Fruit fly (Drosophila melanogaster) whole organism, embryonic: Measurements from ENCODE around the gene CG2533.

Experiments
- Adf1 ChIP-seq: fragments of 200-800 bp; sonication (Bioruptor generic); IDR thresholded peaks from 2 replicates; pipeline ENCODE4 v1.3.6; 2022; ENCODE audit warnings: missing biosample characterization, missing genetic modification characterization
- Antp ChIP-seq: fragments of 200-800 bp; sonication (Bioruptor generic); optimal IDR thresholded peaks from 3 replicates; lab custom pipeline; 2016; ENCODE audit warnings: missing biosample characterization, missing genetic modification characterization
- B-H1 ChIP-seq: fragments of 200-800 bp; sonication (Bioruptor generic); IDR thresholded peaks from 3 replicates; pipeline ENCODE4 v1.3.6; 2022; ENCODE audit warnings: missing biosample characterization, missing genetic modification characterization
- CG10267 ChIP-seq: fragments of 200-800 bp; sonication (Bioruptor generic); optimal IDR thresholded peaks from 2 replicates; lab custom pipeline; 2018; ENCODE audit warnings: missing biosample characterization, mild to moderate bottlenecking, missing genetic modification characterization, moderate library complexity
- CG11247 ChIP-seq: fragments of 200-800 bp; sonication (Bioruptor generic); IDR thresholded peaks from 2 replicates; pipeline ENCODE4 v1.3.6; 2022; ENCODE audit warnings: missing biosample characterization, missing genetic modification characterization
- CG11723 ChIP-seq: fragments of 200-800 bp; sonication (Bioruptor generic); optimal IDR thresholded peaks from 2 replicates; lab custom pipeline; 2017; ENCODE audit warnings: missing biosample characterization, mild to moderate bottlenecking, missing genetic modification characterization
- CG1233 ChIP-seq: fragments of 200-800 bp; sonication (Bioruptor generic); optimal IDR thresholded peaks from 4 replicates; lab custom pipeline; 2018; ENCODE audit warnings: missing biosample characterization, mild to moderate bottlenecking, missing genetic modification characterization
- CG14014 ChIP-seq: fragments of 200-800 bp; sonication (Bioruptor generic); IDR thresholded peaks from 2 replicates; pipeline ENCODE4 v1.3.6; 2022; ENCODE audit warnings: missing biosample characterization, missing genetic modification characterization
- CG14860 ChIP-seq: fragments of 200-800 bp; sonication (Bioruptor generic); IDR thresholded peaks from 3 replicates; pipeline ENCODE4 v1.3.6; 2022; ENCODE audit warnings: missing biosample characterization, missing genetic modification characterization; ENCODE audit not compliant: partially characterized antibody
- CG1647 ChIP-seq: fragments of 200-800 bp; sonication (Bioruptor generic); optimal IDR thresholded peaks from 3 replicates; lab custom pipeline; 2016; ENCODE audit warnings: missing biosample characterization, missing genetic modification characterization
- CG17385 ChIP-seq: fragments of 200-800 bp; sonication (Bioruptor generic); optimal IDR thresholded peaks from 3 replicates; lab custom pipeline; 2018; ENCODE audit warnings: missing biosample characterization, mild to moderate bottlenecking, missing genetic modification characterization
- CG17829 ChIP-seq: fragments of 200-800 bp; optimal IDR thresholded peaks from 2 replicates; lab custom pipeline; 2019; ENCODE audit warnings: missing biosample characterization, mild to moderate bottlenecking, missing genetic modification characterization, moderate library complexity
- CG17912 ChIP-seq: fragments of 200-800 bp; sonication (Bioruptor generic); optimal IDR thresholded peaks from 2 replicates; lab custom pipeline; 2018; ENCODE audit warnings: missing biosample characterization, mild to moderate bottlenecking, missing genetic modification characterization
- CG18262 ChIP-seq: fragments of 200-800 bp; optimal IDR thresholded peaks from 3 replicates; lab custom pipeline; 2019; ENCODE audit warnings: missing biosample characterization, mild to moderate bottlenecking, missing genetic modification characterization, moderate library complexity
- CG32532 ChIP-seq: fragments of 200-800 bp; sonication (Bioruptor generic); IDR thresholded peaks from 2 replicates; pipeline ENCODE4 v1.3.6; 2022; ENCODE audit warnings: missing biosample characterization, missing genetic modification characterization
- CG33557 ChIP-seq: fragments of 200-800 bp; sonication (Bioruptor generic); optimal IDR thresholded peaks from 2 replicates; lab custom pipeline; 2019; ENCODE audit warnings: missing biosample characterization, mild to moderate bottlenecking, missing genetic modification characterization, moderate library complexity
- CG3407 ChIP-seq: fragments of 200-800 bp; sonication (Bioruptor generic); optimal IDR thresholded peaks from 2 replicates; lab custom pipeline; 2018; ENCODE audit warnings: missing biosample characterization, mild to moderate bottlenecking, missing genetic modification characterization
- CG34224 ChIP-seq: fragments of 200-800 bp; sonication (Bioruptor generic); IDR thresholded peaks from 3 replicates; pipeline ENCODE4 v1.3.6; 2022; ENCODE audit warnings: missing biosample characterization, missing genetic modification characterization; ENCODE audit not compliant: partially characterized antibody
- CG3847 ChIP-seq: fragments of 200-800 bp; sonication (Bioruptor generic); IDR thresholded peaks from 2 replicates; pipeline ENCODE4 v1.3.6; 2022; ENCODE audit warnings: missing biosample characterization, missing genetic modification characterization
- CG6272 ChIP-seq: fragments of 200-800 bp; sonication (Bioruptor generic); IDR thresholded peaks from 2 replicates; pipeline ENCODE4 v1.3.6; 2022; ENCODE audit warnings: missing biosample characterization, missing genetic modification characterization
- CG6654 ChIP-seq: fragments of 200-800 bp; sonication (Bioruptor generic); optimal IDR thresholded peaks from 2 replicates; lab custom pipeline; 2017; ENCODE audit warnings: missing biosample characterization, mild to moderate bottlenecking, missing genetic modification characterization
- CG7556 ChIP-seq: fragments of 200-800 bp; sonication (Bioruptor generic); optimal IDR thresholded peaks from 2 replicates; lab custom pipeline; 2017; ENCODE audit warnings: missing biosample characterization, mild to moderate bottlenecking, missing genetic modification characterization
- CTCF ChIP-seq: fragments of 200-800 bp; sonication (Bioruptor generic); optimal IDR thresholded peaks from 2 replicates; lab custom pipeline; 2017; ENCODE audit warnings: missing biosample characterization, mild to moderate bottlenecking, missing genetic modification characterization, moderate library complexity
- D19B ChIP-seq: fragments of 200-800 bp; sonication (Bioruptor generic); optimal IDR thresholded peaks from 2 replicates; lab custom pipeline; 2017; ENCODE audit warnings: missing biosample characterization, mild to moderate bottlenecking, missing genetic modification characterization
- Dfd ChIP-seq, 2 experiments: fragments of >200 bp; optimal IDR thresholded peaks; 2 replicates each; lab custom pipeline; 2017; ENCODE audit warnings: missing biosample characterization in 2 of 2, missing genetic modification characterization in 2 of 2
- Dip3 ChIP-seq: fragments of 200-800 bp; sonication (Bioruptor generic); optimal IDR thresholded peaks from 3 replicates; lab custom pipeline; 2016; ENCODE audit warnings: missing biosample characterization, missing genetic modification characterization
- Ets97D ChIP-seq: fragments of 200-800 bp; sonication (Bioruptor generic); optimal IDR thresholded peaks from 3 replicates; lab custom pipeline; 2016; ENCODE audit warnings: missing biosample characterization, missing genetic modification characterization
- Fer1 ChIP-seq: fragments of 200-800 bp; sonication (Bioruptor generic); optimal IDR thresholded peaks from 2 replicates; lab custom pipeline; 2017; ENCODE audit warnings: missing biosample characterization, mild to moderate bottlenecking, missing genetic modification characterization
- H15 ChIP-seq: fragments of 200-800 bp; sonication (Bioruptor generic); IDR thresholded peaks from 3 replicates; pipeline ENCODE4 v1.3.6; 2022; ENCODE audit warnings: missing biosample characterization, missing genetic modification characterization
- Kr ChIP-seq: fragments of 200-800 bp; sonication (Bioruptor generic); optimal IDR thresholded peaks from 2 replicates; lab custom pipeline; 2017; ENCODE audit warnings: missing biosample characterization, mild to moderate bottlenecking, missing genetic modification characterization
- Nf-YA ChIP-seq: fragments of 200-800 bp; sonication (Bioruptor generic); IDR thresholded peaks from 2 replicates; pipeline ENCODE4 v1.3.6; 2022; ENCODE audit warnings: missing biosample characterization, missing genetic modification characterization
- Poxn ChIP-seq: fragments of 200-800 bp; sonication (Bioruptor generic); IDR thresholded peaks from 2 replicates; pipeline ENCODE4 v1.3.6; 2022; ENCODE audit warnings: missing biosample characterization, missing genetic modification characterization
- Ptx1 ChIP-seq: fragments of 200-800 bp; sonication (Bioruptor generic); IDR thresholded peaks from 2 replicates; pipeline ENCODE4 v1.3.6; 2022; ENCODE audit warnings: missing biosample characterization, missing genetic modification characterization
- Six4 ChIP-seq: fragments of 200-800 bp; sonication (Bioruptor generic); optimal IDR thresholded peaks from 2 replicates; lab custom pipeline; 2016; ENCODE audit warnings: missing biosample characterization, missing genetic modification characterization
- Vsx1 ChIP-seq: fragments of 200-800 bp; sonication (Bioruptor generic); optimal IDR thresholded peaks from 2 replicates; lab custom pipeline; 2017; ENCODE audit warnings: missing biosample characterization, mild to moderate bottlenecking, missing genetic modification characterization, missing genetic modification reagents
- ara ChIP-seq: fragments of 200-800 bp; sonication (Bioruptor generic); IDR thresholded peaks from 2 replicates; pipeline ENCODE4 v1.3.6; 2022; ENCODE audit warnings: missing biosample characterization, missing genetic modification characterization
- bowl ChIP-seq: fragments of 200-800 bp; sonication (Bioruptor generic); IDR thresholded peaks from 2 replicates; pipeline ENCODE4 v1.3.6; 2022; ENCODE audit warnings: missing biosample characterization, missing genetic modification characterization
- corto ChIP-seq: fragments of 200-800 bp; sonication (Bioruptor generic); optimal IDR thresholded peaks from 2 replicates; lab custom pipeline; 2016; ENCODE audit warnings: missing biosample characterization, mild to moderate bottlenecking, missing genetic modification characterization, moderate library complexity
- dimm ChIP-seq: fragments of 200-800 bp; sonication (Bioruptor generic); IDR thresholded peaks from 2 replicates; pipeline ENCODE4 v1.3.6; 2022; ENCODE audit warnings: missing biosample characterization, missing genetic modification characterization
- ems ChIP-seq: fragments of 200-800 bp; sonication (Bioruptor generic); optimal IDR thresholded peaks from 3 replicates; lab custom pipeline; 2016; ENCODE audit warnings: missing biosample characterization, missing genetic modification characterization
- en ChIP-seq: fragments of 200-800 bp; sonication (Bioruptor generic); optimal IDR thresholded peaks from 2 replicates; lab custom pipeline; 2016; ENCODE audit warnings: missing biosample characterization, missing genetic modification characterization
- eve ChIP-seq, 2 experiments: fragments of >200 bp; optimal IDR thresholded peaks; 2 replicates each; lab custom pipeline; 2017; ENCODE audit warnings: missing biosample characterization in 2 of 2, missing genetic modification characterization in 2 of 2
- inv ChIP-seq: fragments of 200-800 bp; sonication (Bioruptor generic); IDR thresholded peaks from 2 replicates; pipeline ENCODE4 v1.3.6; 2022; ENCODE audit warnings: missing biosample characterization, missing genetic modification characterization; ENCODE audit not compliant: partially characterized antibody
- nom ChIP-seq: fragments of 200-800 bp; sonication (Bioruptor generic); optimal IDR thresholded peaks from 2 replicates; lab custom pipeline; 2017; ENCODE audit warnings: missing biosample characterization, missing genetic modification characterization, mild to moderate bottlenecking, moderate library complexity, missing genetic modification reagents
- sisA ChIP-seq: fragments of 200-800 bp; sonication (Bioruptor generic); IDR thresholded peaks from 2 replicates; pipeline ENCODE4 v1.3.6; 2022; ENCODE audit warnings: missing biosample characterization, missing genetic modification characterization
- tgo ChIP-seq: fragments of 200-800 bp; sonication (Bioruptor generic); IDR thresholded peaks from 3 replicates; pipeline ENCODE4 v1.3.6; 2022; ENCODE audit warnings: missing biosample characterization, missing genetic modification characterization
- twi ChIP-seq: fragments of 200-800 bp; optimal IDR thresholded peaks from 2 replicates; lab custom pipeline; 2019; ENCODE audit warnings: missing biosample characterization, mild to moderate bottlenecking, missing genetic modification characterization, moderate library complexity
- tx ChIP-seq: fragments of 200-800 bp; sonication (Bioruptor generic); optimal IDR thresholded peaks from 2 replicates; lab custom pipeline; 2016; ENCODE audit warnings: missing biosample characterization, missing genetic modification characterization
- yki ChIP-seq: fragments of >200 bp; optimal IDR thresholded peaks from 3 replicates; lab custom pipeline; 2018

The CG2533 gene

dm6 chrX:11559728-11560724 is 44.0 kb downstream of the CG2533 start (continued):
- TF ChIP-seq CG6654 (GFP tag; lab: Kevin White, UChicago): peak; percentile 57
- no peak for TF ChIP-seq CG17912
- TF ChIP-seq CG6272: no peak
- TF ChIP-seq ara: no peak
- TF ChIP-seq yki: no peak
- no peak for TF ChIP-seq Vsx1 (GFP tag; lab: Kevin White, UChicago)
- TF ChIP-seq CG3407 (GFP tag; lab: Kevin White, UChicago): peak; percentile 78
- TF ChIP-seq H15: 0 out of 3 replicates have a peak, but pooled peaks have one; percentile 26
- TF ChIP-seq CG14014 (GFP tag; lab: Robert Waterston, UW): peak; percentile 57; the same call in 1 of the 2 replicates
- TF ChIP-seq eve (GFP tag; optimal IDR thresholded peaks at IDR 0.05; lab: Kevin White, UChicago): no peak
- peak; percentile 19 for TF ChIP-seq CTCF (GFP tag; lab: Kevin White, UChicago)

DNA sequence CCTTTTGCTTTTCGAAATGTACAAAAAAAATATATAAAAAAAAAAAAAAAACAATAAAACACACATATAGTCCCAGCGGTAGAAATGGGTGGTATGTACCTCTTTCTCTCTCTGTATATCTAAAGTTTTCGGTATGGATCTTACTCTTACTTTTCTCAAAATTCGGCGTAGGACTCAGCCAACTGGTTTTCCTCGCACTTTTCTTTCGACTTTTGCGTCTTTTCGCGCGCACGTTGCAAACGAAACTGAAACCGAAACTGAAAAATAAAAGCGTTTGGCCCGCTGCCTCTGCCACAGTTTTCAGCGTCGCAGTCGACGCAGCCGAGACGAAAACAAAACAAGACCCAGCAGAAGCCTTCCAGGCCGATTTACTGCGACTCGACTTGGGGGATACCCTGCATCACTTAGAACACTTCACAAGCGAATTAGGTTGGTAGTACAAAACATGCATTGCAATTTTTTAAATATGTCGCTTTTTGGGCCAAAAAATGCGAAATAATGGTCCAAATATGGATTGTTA is 45.5 kb downstream of the CG2533 start, which contains the start of gene CG1572:
Gene CG1572 (minus strand): TSS at position 266 of the 520 bp plus-strand sequence.
- TF ChIP-seq CG17385 (GFP tag; lab: Kevin White, UChicago) (no peak), Nf-YA (GFP tag; lab: Robert Waterston, UW) (no peak), D19B (GFP tag; lab: Kevin White, UChicago) (peak; percentile 78), CTCF (GFP tag; lab: Kevin White, UChicago) (no peak), CG3847 (GFP tag; lab: Robert Waterston, UW) (0 out of 2 replicates have a peak, but pooled peaks have one; percentile 12), tgo (GFP tag; lab: Robert Waterston, UW) (no peak), dimm (GFP tag; lab: Robert Waterston, UW) (no peak), Ets97D (GFP tag; lab: Kevin White, UChicago) (no peak), nom (GFP tag; lab: Kevin White, UChicago) (peak; percentile 7), CG17829 (tag; lab: Kevin White, UChicago) (no peak), tx (no peak), CG34224 (GFP tag; lab: Robert Waterston, UW) (peak; percentile 37; the same call in 1 of the 3 replicates), CG7556 (GFP tag; lab: Kevin White, UChicago) (no peak), CG14860 (GFP tag; lab: Robert Waterston, UW) (no peak), CG33557 (GFP tag; lab: Kevin White, UChicago) (no peak), Ptx1 (GFP tag; lab: Robert Waterston, UW) (no peak), Antp (GFP tag; lab: Kevin White, UChicago) (no peak), Dfd (GFP tag; optimal IDR thresholded peaks at IDR 0.05; lab: Kevin White, UChicago) (no peak), CG32532 (GFP tag; lab: Robert Waterston, UW) (peak; percentile 42), corto (GFP tag; lab: Kevin White, UChicago) (no peak), en (GFP tag; lab: Kevin White, UChicago) (no peak), Adf1 (GFP tag; lab: Robert Waterston, UW) (peak; percentile 92), CG18262 (tag; lab: Kevin White, UChicago) (no peak), B-H1 (no peak), sisA (no peak), CG1233 (no peak), Dip3 (GFP tag; lab: Kevin White, UChicago) (no peak), Six4 (no peak), CG10267 (tag; lab: Kevin White, UChicago) (no peak), inv (GFP tag; lab: Robert Waterston, UW) (no peak), CG1647 (GFP tag; lab: Kevin White, UChicago) (no peak), Poxn (GFP tag; lab: Robert Waterston, UW) (no peak), ems (GFP tag; lab: Kevin White, UChicago) (no peak), Kr (no peak), CG11723 (GFP tag; lab: Kevin White, UChicago) (no peak), bowl (GFP tag; lab: Robert Waterston, UW) (no peak), twi (no peak), CG11247 (GFP tag; lab: Robert Waterston, UW) (no peak), Fer1 (GFP tag; lab: Kevin White, UChicago) (no peak)
